Fruit fly (Drosophila melanogaster) whole organism, adult: ENCODE data around the gene CG8750.

Experiments
- Clk ChIP-seq: fragments of 200-800 bp; sonication (Bioruptor generic); optimal IDR thresholded peaks from 2 replicates; lab custom pipeline; 2017; ENCODE audit warnings: missing biosample characterization, missing genetic modification characterization
- Hr96 ChIP-seq: fragments of 200-800 bp; sonication (Bioruptor generic); optimal IDR thresholded peaks from 2 replicates; lab custom pipeline; 2016; ENCODE audit warnings: missing biosample characterization, missing genetic modification characterization
- cnc ChIP-seq, 2 experiments: fragments of >200 bp; optimal IDR thresholded peaks; 2 replicates each; lab custom pipeline; 2017

- TF ChIP-seq cnc (optimal IDR thresholded peaks at IDR 0.05; lab: Kevin White, UChicago) (no peak), Hr96 (GFP tag; lab: Kevin White, UChicago) (no peak), Clk (no peak)
These were observed 38.7 kb upstream of the CG8750 start for dm6 chr3L:13881555-13881954.
